Fruit fly (Drosophila melanogaster) whole organism, embryonic: ENCODE results near the gene Kpc1.

Experiments
- BEAF-32 ChIP-seq: fragments of 200-800 bp; sonication (Bioruptor generic); optimal IDR thresholded peaks from 3 replicates; lab custom pipeline; 2017; ENCODE audit warnings: missing biosample characterization, missing genetic modification characterization, mild to moderate bottlenecking, moderate library complexity, missing genetic modification reagents
- Blimp-1 ChIP-seq: fragments of 200-800 bp; sonication (Bioruptor generic); optimal IDR thresholded peaks from 3 replicates; lab custom pipeline; 2018; ENCODE audit warnings: missing biosample characterization, missing genetic modification characterization, mild to moderate bottlenecking, moderate library complexity, missing genetic modification reagents
- CG10274 ChIP-seq: fragments of 200-800 bp; sonication (Bioruptor generic); optimal IDR thresholded peaks from 3 replicates; lab custom pipeline; 2017; ENCODE audit warnings: missing biosample characterization, mild to moderate bottlenecking, missing genetic modification characterization
- CG10543 ChIP-seq: fragments of 200-800 bp; sonication (Bioruptor generic); optimal IDR thresholded peaks from 3 replicates; lab custom pipeline; 2017; ENCODE audit warnings: missing biosample characterization, mild to moderate bottlenecking, missing genetic modification characterization, moderate library complexity
- CG11456 ChIP-seq: fragments of 200-800 bp; sonication (Bioruptor generic); IDR thresholded peaks from 3 replicates; pipeline ENCODE4 v1.3.6; 2022; ENCODE audit warnings: missing biosample characterization, missing genetic modification characterization
- CG13296 ChIP-seq: fragments of 200-800 bp; sonication (Bioruptor generic); optimal IDR thresholded peaks from 3 replicates; lab custom pipeline; 2018; ENCODE audit warnings: missing biosample characterization, mild to moderate bottlenecking, missing genetic modification characterization
- CG15011 ChIP-seq: fragments of 200-800 bp; sonication (Bioruptor generic); optimal IDR thresholded peaks from 3 replicates; lab custom pipeline; 2018; ENCODE audit warnings: missing biosample characterization, mild to moderate bottlenecking, missing genetic modification characterization
- CG15601 ChIP-seq: fragments of 200-800 bp; sonication (Bioruptor generic); optimal IDR thresholded peaks from 3 replicates; lab custom pipeline; 2019; ENCODE audit warnings: missing biosample characterization, mild to moderate bottlenecking, missing genetic modification characterization, moderate library complexity
- CG1603 ChIP-seq: fragments of 200-800 bp; sonication (Bioruptor generic); optimal IDR thresholded peaks from 2 replicates; lab custom pipeline; 2019; ENCODE audit warnings: missing biosample characterization, mild to moderate bottlenecking, missing genetic modification characterization, moderate library complexity
- CG17385 ChIP-seq: fragments of 200-800 bp; sonication (Bioruptor generic); optimal IDR thresholded peaks from 3 replicates; lab custom pipeline; 2018; ENCODE audit warnings: missing biosample characterization, mild to moderate bottlenecking, missing genetic modification characterization
- CG18011 ChIP-seq: fragments of 200-800 bp; sonication (Bioruptor generic); optimal IDR thresholded peaks from 2 replicates; lab custom pipeline; 2017; ENCODE audit warnings: missing biosample characterization, missing genetic modification characterization, mild to moderate bottlenecking, moderate library complexity, missing genotype
- CG30020 ChIP-seq: fragments of 200-800 bp; optimal IDR thresholded peaks from 2 replicates; lab custom pipeline; 2019; ENCODE audit warnings: missing biosample characterization, mild to moderate bottlenecking, missing genetic modification characterization, moderate library complexity
- CG3407 ChIP-seq: fragments of 200-800 bp; sonication (Bioruptor generic); optimal IDR thresholded peaks from 2 replicates; lab custom pipeline; 2018; ENCODE audit warnings: missing biosample characterization, mild to moderate bottlenecking, missing genetic modification characterization
- CG34376 ChIP-seq: fragments of 200-800 bp; sonication (Bioruptor generic); optimal IDR thresholded peaks from 2 replicates; lab custom pipeline; 2018; ENCODE audit warnings: missing biosample characterization, mild to moderate bottlenecking, missing genetic modification characterization
- CG3847 ChIP-seq: fragments of 200-800 bp; sonication (Bioruptor generic); IDR thresholded peaks from 2 replicates; pipeline ENCODE4 v1.3.6; 2022; ENCODE audit warnings: missing biosample characterization, missing genetic modification characterization
- CG4328 ChIP-seq: fragments of 200-800 bp; sonication (Bioruptor generic); optimal IDR thresholded peaks from 3 replicates; lab custom pipeline; 2017; ENCODE audit warnings: missing biosample characterization, missing genetic modification reagents, missing genetic modification characterization
- CG4424 ChIP-seq: fragments of 200-800 bp; sonication (Bioruptor generic); optimal IDR thresholded peaks from 3 replicates; lab custom pipeline; 2016; ENCODE audit warnings: missing biosample characterization, missing genetic modification characterization
- CG6765 ChIP-seq: fragments of 200-800 bp; sonication (Bioruptor generic); optimal IDR thresholded peaks from 3 replicates; lab custom pipeline; 2017; ENCODE audit warnings: missing biosample characterization, mild to moderate bottlenecking, missing genetic modification characterization
- CG7372 ChIP-seq: fragments of 200-800 bp; sonication (Bioruptor generic); IDR thresholded peaks from 2 replicates; pipeline ENCODE4 v1.3.6; 2022; ENCODE audit warnings: missing biosample characterization, missing genetic modification characterization
- CG8924 ChIP-seq: fragments of 200-800 bp; optimal IDR thresholded peaks from 3 replicates; lab custom pipeline; 2019; ENCODE audit warnings: missing biosample characterization, mild to moderate bottlenecking, missing genetic modification characterization, moderate library complexity
- CG8944 ChIP-seq: fragments of 200-800 bp; sonication (Bioruptor generic); optimal IDR thresholded peaks from 3 replicates; lab custom pipeline; 2016; ENCODE audit warnings: missing biosample characterization, missing genetic modification characterization
- CoRest ChIP-seq: fragments of 200-800 bp; sonication (Bioruptor generic); optimal IDR thresholded peaks from 3 replicates; lab custom pipeline; 2018; ENCODE audit warnings: missing biosample characterization, mild to moderate bottlenecking, missing genetic modification characterization, moderate library complexity
- Deaf1 ChIP-seq: fragments of 200-800 bp; optimal IDR thresholded peaks from 3 replicates; lab custom pipeline; 2019; ENCODE audit warnings: missing biosample characterization, mild to moderate bottlenecking, missing genetic modification characterization, moderate library complexity
- ERR ChIP-seq: fragments of 200-800 bp; sonication (Bioruptor generic); optimal IDR thresholded peaks from 2 replicates; lab custom pipeline; 2016; ENCODE audit warnings: missing biosample characterization, missing genetic modification characterization
- Ets65A ChIP-seq: fragments of 200-800 bp; sonication (Bioruptor generic); peaks from one replicate; lab custom pipeline; 2016; ENCODE audit warnings: missing biosample characterization, missing genetic modification characterization
- H2.0 ChIP-seq: fragments of 200-800 bp; sonication (Bioruptor generic); IDR thresholded peaks from 2 replicates; pipeline ENCODE4 v1.3.6; 2022; ENCODE audit warnings: missing biosample characterization, missing genetic modification characterization
- Lhr ChIP-seq: fragments of 200-800 bp; sonication (Bioruptor generic); optimal IDR thresholded peaks from 3 replicates; lab custom pipeline; 2017; ENCODE audit warnings: mild to moderate bottlenecking, missing biosample characterization, missing genetic modification reagents, missing genetic modification characterization
- Med ChIP-seq: fragments of 200-800 bp; sonication (Bioruptor generic); peaks from one replicate; lab custom pipeline; 2016; ENCODE audit warnings: missing biosample characterization, missing genetic modification characterization, mild to moderate bottlenecking, inconsistent platforms, moderate library complexity
- NFAT ChIP-seq: fragments of 200-800 bp; sonication (Bioruptor generic); IDR thresholded peaks from 2 replicates; pipeline ENCODE4 v1.3.6; 2022; ENCODE audit warnings: missing biosample characterization, missing genetic modification characterization
- Oaz ChIP-seq: fragments of 200-800 bp; sonication (Bioruptor generic); IDR thresholded peaks from 2 replicates; pipeline ENCODE4 v1.3.6; 2022; ENCODE audit warnings: missing biosample characterization, missing genetic modification characterization
- Sin3A ChIP-seq: fragments of >200 bp; optimal IDR thresholded peaks from 2 replicates; lab custom pipeline; 2018
- Sox102F ChIP-seq: fragments of 200-800 bp; sonication (Bioruptor generic); optimal IDR thresholded peaks from 2 replicates; lab custom pipeline; 2018; ENCODE audit warnings: missing biosample characterization, mild to moderate bottlenecking, missing genetic modification characterization, moderate library complexity
- ase ChIP-seq: fragments of 200-800 bp; sonication (Bioruptor generic); IDR thresholded peaks from 3 replicates; pipeline ENCODE4 v1.3.6; 2022; ENCODE audit warnings: missing biosample characterization, missing genetic modification characterization
- bowl ChIP-seq: fragments of 200-800 bp; sonication (Bioruptor generic); IDR thresholded peaks from 2 replicates; pipeline ENCODE4 v1.3.6; 2022; ENCODE audit warnings: missing biosample characterization, missing genetic modification characterization
- chinmo ChIP-seq: fragments of 200-800 bp; sonication (Bioruptor generic); IDR thresholded peaks from 4 replicates; pipeline ENCODE4 v1.3.6; 2022; ENCODE audit warnings: missing biosample characterization, missing genetic modification characterization; ENCODE audit not compliant: partially characterized antibody
- chm ChIP-seq: fragments of 200-800 bp; sonication (Bioruptor generic); IDR thresholded peaks from 2 replicates; pipeline ENCODE4 v1.3.6; 2022; ENCODE audit warnings: missing biosample characterization, missing genetic modification characterization
- chn ChIP-seq: fragments of 200-800 bp; sonication (Bioruptor generic); optimal IDR thresholded peaks from 2 replicates; lab custom pipeline; 2016; ENCODE audit warnings: missing biosample characterization, missing genetic modification characterization
- dimm ChIP-seq: fragments of 200-800 bp; sonication (Bioruptor generic); IDR thresholded peaks from 2 replicates; pipeline ENCODE4 v1.3.6; 2022; ENCODE audit warnings: missing biosample characterization, missing genetic modification characterization
- gt ChIP-seq: fragments of 200-800 bp; sonication (Bioruptor generic); IDR thresholded peaks from 2 replicates; pipeline ENCODE4 v1.3.6; 2022; ENCODE audit warnings: missing biosample characterization, missing genetic modification characterization
- kni ChIP-seq: fragments of 200-800 bp; sonication (Bioruptor generic); optimal IDR thresholded peaks from 3 replicates; lab custom pipeline; 2017; ENCODE audit warnings: mild to moderate bottlenecking, missing biosample characterization, missing genetic modification reagents, missing genetic modification characterization
- lab ChIP-seq: fragments of 200-800 bp; sonication (Bioruptor generic); optimal IDR thresholded peaks from 3 replicates; lab custom pipeline; 2017; ENCODE audit warnings: missing biosample characterization, missing genetic modification characterization, mild to moderate bottlenecking, moderate library complexity, missing genetic modification reagents
- lilli ChIP-seq: fragments of 200-800 bp; sonication (Bioruptor generic); optimal IDR thresholded peaks from 3 replicates; lab custom pipeline; 2016; ENCODE audit warnings: missing biosample characterization, missing genetic modification characterization
- maf-S ChIP-seq: fragments of 200-800 bp; sonication (Bioruptor generic); optimal IDR thresholded peaks from 2 replicates; lab custom pipeline; 2016; ENCODE audit warnings: missing biosample characterization, missing genetic modification characterization
- mam ChIP-seq: fragments of 200-800 bp; sonication (Bioruptor generic); optimal IDR thresholded peaks from 3 replicates; lab custom pipeline; 2016; ENCODE audit warnings: missing biosample characterization, missing genetic modification characterization
- mld ChIP-seq: fragments of 200-800 bp; sonication (Bioruptor generic); IDR thresholded peaks from 3 replicates; pipeline ENCODE4 v1.3.6; 2022; ENCODE audit warnings: missing biosample characterization, missing genetic modification characterization; ENCODE audit not compliant: partially characterized antibody
- stc ChIP-seq: fragments of 200-800 bp; sonication (Bioruptor generic); IDR thresholded peaks from 2 replicates; pipeline ENCODE4 v1.3.6; 2022; ENCODE audit warnings: missing biosample characterization, missing genetic modification characterization
- usp ChIP-seq: fragments of >200 bp; optimal IDR thresholded peaks from 2 replicates; lab custom pipeline; 2017; ENCODE audit warnings: missing biosample characterization, missing genetic modification characterization
- yki ChIP-seq: fragments of >200 bp; optimal IDR thresholded peaks from 3 replicates; lab custom pipeline; 2018
- z ChIP-seq: fragments of 200-800 bp; sonication (Bioruptor generic); IDR thresholded peaks from 3 replicates; pipeline ENCODE4 v1.3.6; 2022; ENCODE audit warnings: missing biosample characterization, missing genetic modification characterization
- zen2 ChIP-seq: fragments of 200-800 bp; sonication (Bioruptor generic); IDR thresholded peaks from 3 replicates; pipeline ENCODE4 v1.3.6; 2022; ENCODE audit warnings: missing biosample characterization, missing genetic modification characterization; ENCODE audit not compliant: partially characterized antibody

The Kpc1 gene

dm6 chr3R:15218824-15219576 lies 23.0 kb upstream of the Kpc1 start, which contains the start of the genes SIDL and CG12241 (continued):
- TF ChIP-seq bowl (GFP tag; lab: Robert Waterston, UW) = no peak; the same call in 1 of the 2 replicates
- TF ChIP-seq CG30020 (tag; lab: Kevin White, UChicago) = peak; percentile 42
- peak; percentile 92 for TF ChIP-seq chm (GFP tag; lab: Robert Waterston, UW)
- TF ChIP-seq NFAT = peak; percentile 92
- no peak for TF ChIP-seq chinmo (GFP tag; lab: Robert Waterston, UW)
- no peak for TF ChIP-seq CG15011 (GFP tag; lab: Kevin White, UChicago)
- no peak for TF ChIP-seq mld
- TF ChIP-seq CG11456 (GFP tag; lab: Robert Waterston, UW) = peak; percentile 93
- TF ChIP-seq Ets65A (GFP tag; lab: Kevin White, UChicago) = peak; percentile 98
- no peak for TF ChIP-seq CG1603 (tag; lab: Kevin White, UChicago)
- peak; percentile 67 for TF ChIP-seq CoRest (tag; lab: Kevin White, UChicago)
- TF ChIP-seq CG34376 (GFP tag; lab: Kevin White, UChicago) = peak; percentile 71
- peak; percentile 52; the same call in 1 of the 2 replicates for TF ChIP-seq CG3847
- TF ChIP-seq CG4328 (GFP tag; lab: Kevin White, UChicago) = no peak
- TF ChIP-seq Deaf1 (tag; lab: Kevin White, UChicago) = no peak
- TF ChIP-seq Med = peak; percentile 97
- TF ChIP-seq yki (lab: Kevin White, UChicago) = no peak
- TF ChIP-seq CG15601 (tag; lab: Kevin White, UChicago) = peak; percentile 18
- no peak for TF ChIP-seq dimm (GFP tag; lab: Robert Waterston, UW)
- TF ChIP-seq CG8944 (GFP tag; lab: Kevin White, UChicago) = peak; percentile 60
- peak; percentile 59 for TF ChIP-seq BEAF-32 (GFP tag; lab: Kevin White, UChicago)
- TF ChIP-seq H2.0 (GFP tag; lab: Robert Waterston, UW) = 0 out of 2 replicates have a peak, but pooled peaks have one; percentile 13
- peak; percentile 92 for TF ChIP-seq mam (GFP tag; lab: Kevin White, UChicago)
- peak; percentile 41 for TF ChIP-seq CG10274 (GFP tag; lab: Kevin White, UChicago)
- 0 out of 2 replicates have a peak, but pooled peaks have one; percentile 21 for TF ChIP-seq Oaz
- no peak for TF ChIP-seq Lhr (GFP tag; lab: Kevin White, UChicago)
- TF ChIP-seq usp = no peak
- peak; percentile 79 for TF ChIP-seq CG13296 (GFP tag; lab: Kevin White, UChicago)
- no peak for TF ChIP-seq Sin3A (lab: Kevin White, UChicago)
- TF ChIP-seq CG18011 = peak; percentile 50
- TF ChIP-seq CG4424 (GFP tag; lab: Kevin White, UChicago) = peak; percentile 79
- TF ChIP-seq ERR (GFP tag; lab: Kevin White, UChicago) = peak; percentile 77
- peak; percentile 79 for TF ChIP-seq CG8924 (tag; lab: Kevin White, UChicago)
- TF ChIP-seq zen2 (GFP tag; lab: Robert Waterston, UW) = no peak
- no peak for TF ChIP-seq Sox102F (GFP tag; lab: Kevin White, UChicago)
- TF ChIP-seq z (GFP tag; lab: Robert Waterston, UW) = no peak
- peak; percentile 92 for TF ChIP-seq CG7372 (GFP tag; lab: Robert Waterston, UW)
- TF ChIP-seq kni (GFP tag; lab: Kevin White, UChicago) = no peak
- TF ChIP-seq stc = peak; percentile 91
- no peak for TF ChIP-seq lab (GFP tag; lab: Kevin White, UChicago)
- TF ChIP-seq Blimp-1 (GFP tag; lab: Kevin White, UChicago) = peak; percentile 18
- TF ChIP-seq gt (GFP tag; lab: Robert Waterston, UW) = peak; percentile 76
- TF ChIP-seq lilli = peak; percentile 87
- TF ChIP-seq CG10543 (GFP tag; lab: Kevin White, UChicago) = peak; percentile 2
- peak; percentile 68 for TF ChIP-seq CG6765 (GFP tag; lab: Kevin White, UChicago)
- peak; percentile 75 for TF ChIP-seq maf-S (GFP tag; lab: Kevin White, UChicago)
- TF ChIP-seq CG17385 = no peak
- peak; percentile 91 for TF ChIP-seq ase (GFP tag; lab: Robert Waterston, UW)
- TF ChIP-seq chn (GFP tag; lab: Kevin White, UChicago) = peak; percentile 74
- TF ChIP-seq CG3407 (GFP tag; lab: Kevin White, UChicago) = peak; percentile 44
